Fruit fly (Drosophila melanogaster): Measurements from ENCODE around the gene CG16863.
A peak's percentile ranks its signal among the peaks of the same experiment; 100 is the strongest.

CG16863 gene

dm6 chr2L:13838647-13839390 is 48.1 kb downstream of the CG16863 start (continued):
- TF ChIP-seq Sry-β (GFP tag; optimal IDR thresholded peaks at IDR 0.05), result no peak
- peak; percentile 54 for TF ChIP-seq CG13894 (tag; optimal IDR thresholded peaks at IDR 0.05)
- peak; percentile 67 for TF ChIP-seq ATbp (GFP tag; optimal IDR thresholded peaks at IDR 0.05)
- TF ChIP-seq Vsx1 (GFP tag; optimal IDR thresholded peaks at IDR 0.05), result peak; percentile 23
- peak; percentile 38 for TF ChIP-seq Nf-YC (tag; optimal IDR thresholded peaks at IDR 0.05)
- no peak for TF ChIP-seq CG9876 (GFP tag; optimal IDR thresholded peaks at IDR 0.05)
- TF ChIP-seq CG14050 (GFP tag; IDR thresholded peaks at IDR 0.05), result no peak
- no peak for TF ChIP-seq CG11723 (GFP tag; optimal IDR thresholded peaks at IDR 0.05)
- TF ChIP-seq Pdp1 (GFP tag; optimal IDR thresholded peaks at IDR 0.05), result no peak
- TF ChIP-seq CG3281 (GFP tag; optimal IDR thresholded peaks at IDR 0.05), result peak; percentile 25
- no peak for TF ChIP-seq phol (tag; optimal IDR thresholded peaks at IDR 0.05)
- no peak for TF ChIP-seq CG10431 (GFP tag; optimal IDR thresholded peaks at IDR 0.05)
- peak; percentile 32; the same call in 1 of the 2 replicates for TF ChIP-seq slbo (GFP tag; IDR thresholded peaks at IDR 0.05)
- no peak for TF ChIP-seq CG4404 (GFP tag; IDR thresholded peaks at IDR 0.05)
- no peak for TF ChIP-seq CG4328 (GFP tag; optimal IDR thresholded peaks at IDR 0.05)
- TF ChIP-seq CG9609 (GFP tag; optimal IDR thresholded peaks at IDR 0.05), result no peak
- no peak for TF ChIP-seq CG15073 (GFP tag; optimal IDR thresholded peaks at IDR 0.05)
- no peak for TF ChIP-seq Hsf (GFP tag; optimal IDR thresholded peaks at IDR 0.05)
- no peak for TF ChIP-seq CG17829 (tag; optimal IDR thresholded peaks at IDR 0.05)
- TF ChIP-seq CG30431 (GFP tag; optimal IDR thresholded peaks at IDR 0.05), result no peak
- no peak for TF ChIP-seq CG7556 (GFP tag; optimal IDR thresholded peaks at IDR 0.05)
- peak; percentile 39 for TF ChIP-seq CG11504 (tag; optimal IDR thresholded peaks at IDR 0.05)
- TF ChIP-seq pb (GFP tag; optimal IDR thresholded peaks at IDR 0.05), result no peak
- TF ChIP-seq CG4424 (GFP tag; optimal IDR thresholded peaks at IDR 0.05), result no peak
- TF ChIP-seq CG12659 (GFP tag; optimal IDR thresholded peaks at IDR 0.05), result peak; percentile 24
- peak; percentile 43 for TF ChIP-seq CG1603 (tag; optimal IDR thresholded peaks at IDR 0.05)
- no peak for TF ChIP-seq CG4282 (GFP tag; optimal IDR thresholded peaks at IDR 0.05)
- TF ChIP-seq Meics (GFP tag; optimal IDR thresholded peaks at IDR 0.05), result peak; percentile 50
- TF ChIP-seq gcm2 (GFP tag; optimal IDR thresholded peaks at IDR 0.05), result no peak
- peak; percentile 5 for TF ChIP-seq NC2α (GFP tag; optimal IDR thresholded peaks at IDR 0.05)
- no peak for TF ChIP-seq hbn (GFP tag; IDR thresholded peaks at IDR 0.05; ENCODE audit: partially characterized antibody)
- no peak for TF ChIP-seq CG10366 (GFP tag; IDR thresholded peaks at IDR 0.05)
- TF ChIP-seq CG17385 (GFP tag; optimal IDR thresholded peaks at IDR 0.05), result no peak
- no peak for TF ChIP-seq Tbp (GFP tag; optimal IDR thresholded peaks at IDR 0.05)
- TF ChIP-seq ERR (GFP tag; optimal IDR thresholded peaks at IDR 0.05), result no peak
- TF ChIP-seq CG13424 (tag; optimal IDR thresholded peaks at IDR 0.05), result peak; percentile 22
- TF ChIP-seq B-H2 (GFP tag; optimal IDR thresholded peaks at IDR 0.05), result no peak
- no peak for TF ChIP-seq CG8924 (tag; optimal IDR thresholded peaks at IDR 0.05)
- no peak for TF ChIP-seq lilli (GFP tag; optimal IDR thresholded peaks at IDR 0.05)
- TF ChIP-seq YL-1 (GFP tag; optimal IDR thresholded peaks at IDR 0.05), result no peak
- TF ChIP-seq CG12769 (tag; optimal IDR thresholded peaks at IDR 0.05), result peak; percentile 3
- peak; percentile 89 for TF ChIP-seq sd (tag; optimal IDR thresholded peaks at IDR 0.05)
- peak; percentile 34 for TF ChIP-seq CG3407 (GFP tag; optimal IDR thresholded peaks at IDR 0.05)
- TF ChIP-seq sna (GFP tag; IDR thresholded peaks at IDR 0.05; ENCODE audit: partially characterized antibody), result no peak
- no peak for TF ChIP-seq corto (GFP tag; optimal IDR thresholded peaks at IDR 0.05)
- TF ChIP-seq Max (GFP tag; optimal IDR thresholded peaks at IDR 0.05), result no peak
- TF ChIP-seq nmo (GFP tag; optimal IDR thresholded peaks at IDR 0.05), result no peak
- TF ChIP-seq eve (GFP tag; optimal IDR thresholded peaks at IDR 0.05), result no peak
- TF ChIP-seq CG32532 (GFP tag; IDR thresholded peaks at IDR 0.05), result peak; percentile 29; the same call in 1 of the 2 replicates

All from whole organism, embryonic.